Worm (Caenorhabditis elegans) whole organism, late embryonic: ENCODE measurements around the gene ttr-42.

Source experiments
- Y22D7AL.16 ChIP-seq: sonication (generic microtip); optimal IDR thresholded peaks from 2 replicates; lab custom pipeline; 2016; ENCODE audit warnings: missing genetic modification characterization, missing compliant biosample characterization
- ceh-24 ChIP-seq: sonication (generic microtip); optimal IDR thresholded peaks from 2 replicates; lab custom pipeline; 2016; ENCODE audit warnings: mild to moderate bottlenecking, missing genetic modification characterization, missing compliant biosample characterization
- ceh-9 ChIP-seq: sonication (generic microtip); optimal IDR thresholded peaks from 2 replicates; lab custom pipeline; 2016; ENCODE audit warnings: mild to moderate bottlenecking, missing genetic modification characterization, inconsistent platforms, missing compliant biosample characterization
- dve-1 ChIP-seq: sonication (generic microtip); optimal IDR thresholded peaks from 2 replicates; lab custom pipeline; 2017; ENCODE audit warnings: antibody characterized with exemption, mild to moderate bottlenecking, missing genetic modification characterization, missing compliant biosample characterization
- elt-2 ChIP-seq: sonication (generic microtip); optimal IDR thresholded peaks from 2 replicates; lab custom pipeline; 2016; ENCODE audit warnings: missing genetic modification reagents, missing genetic modification characterization, missing compliant biosample characterization
- elt-4 ChIP-seq: sonication (generic microtip); optimal IDR thresholded peaks from 2 replicates; lab custom pipeline; 2016; ENCODE audit warnings: missing genetic modification characterization, missing compliant biosample characterization
- gmeb-2 ChIP-seq: sonication (generic microtip); optimal IDR thresholded peaks from 2 replicates; lab custom pipeline; 2016; ENCODE audit warnings: missing genetic modification characterization, inconsistent platforms, missing compliant biosample characterization
- hlh-8 ChIP-seq: sonication (generic microtip); optimal IDR thresholded peaks from 2 replicates; lab custom pipeline; 2016; ENCODE audit warnings: missing genotype, missing genetic modification characterization, missing compliant biosample characterization
- madf-2 ChIP-seq: sonication (generic microtip); optimal IDR thresholded peaks from 2 replicates; lab custom pipeline; 2017; ENCODE audit warnings: missing genetic modification characterization, missing compliant biosample characterization
- pat-9 ChIP-seq: fragments of 200-800 bp; sonication (Bioruptor generic); optimal IDR thresholded peaks from 2 replicates; lab custom pipeline; 2018; ENCODE audit warnings: mild to moderate bottlenecking, missing genetic modification characterization, moderate library complexity, missing compliant biosample characterization
- pha-2 ChIP-seq: sonication (generic microtip); optimal IDR thresholded peaks from 2 replicates; lab custom pipeline; 2017; ENCODE audit warnings: mild to moderate bottlenecking, missing genetic modification characterization, missing compliant biosample characterization
- pha-4 ChIP-seq: fragments of 150-350 bp; optimal IDR thresholded peaks from 2 replicates; lab custom pipeline; 2018; ENCODE audit warnings: missing biosample characterization, missing genetic modification reagents, missing genetic modification characterization
- syd-9 ChIP-seq: sonication (generic microtip); optimal IDR thresholded peaks from 2 replicates; lab custom pipeline; 2016; ENCODE audit warnings: mild to moderate bottlenecking, missing genetic modification characterization, moderate library complexity, missing compliant biosample characterization

- TF ChIP-seq madf-2: no peak
- TF ChIP-seq elt-2 (tag; lab: Kevin White, UChicago): no peak
- no peak for TF ChIP-seq hlh-8
- TF ChIP-seq ceh-24 (tag; lab: Kevin White, UChicago): no peak
- no peak for TF ChIP-seq Y22D7AL.16 (tag; lab: Kevin White, UChicago)
- TF ChIP-seq pha-2: no peak
- no peak for TF ChIP-seq elt-4 (tag; lab: Kevin White, UChicago)
- TF ChIP-seq dve-1 (tag; lab: Kevin White, UChicago): no peak
- TF ChIP-seq syd-9: no peak
- no peak for TF ChIP-seq pat-9 (tag; lab: Kevin White, UChicago)
- TF ChIP-seq ceh-9 (tag; lab: Kevin White, UChicago): no peak
- no peak for TF ChIP-seq gmeb-2 (tag; lab: Kevin White, UChicago)
- no peak for TF ChIP-seq pha-4
Measured at ce11 chrX:2596605-2597004, 19.1 kb downstream of the ttr-42 start.
